Fruit fly (Drosophila melanogaster) whole organism, embryonic: ENCODE measurements around the gene Cand1.

Experiments used
- Awh ChIP-seq: fragments of 200-800 bp; sonication (Bioruptor generic); IDR thresholded peaks from 2 replicates; pipeline ENCODE4, ENCODE4 v1.3.6; 2022; ENCODE audit warnings: missing biosample characterization, missing genetic modification characterization
- CG1024 ChIP-seq: fragments of 200-800 bp; sonication (Bioruptor generic); IDR thresholded peaks from 2 replicates; pipeline ENCODE4 v1.3.6; 2022; ENCODE audit warnings: missing biosample characterization, missing genetic modification characterization
- CG10654 ChIP-seq: fragments of 200-800 bp; sonication (Bioruptor generic); optimal IDR thresholded peaks from 2 replicates; lab custom pipeline; 2016; ENCODE audit warnings: missing biosample characterization, missing genetic modification characterization
- CG12104 ChIP-seq: fragments of 200-800 bp; sonication (Bioruptor generic); optimal IDR thresholded peaks from 3 replicates; lab custom pipeline; 2016; ENCODE audit warnings: missing biosample characterization, missing genetic modification characterization
- CG12744 ChIP-seq: fragments of 200-800 bp; sonication (Bioruptor generic); optimal IDR thresholded peaks from 2 replicates; lab custom pipeline; 2016; ENCODE audit warnings: missing biosample characterization, missing genetic modification characterization
- CG13287 ChIP-seq: fragments of 200-800 bp; sonication (Bioruptor generic); IDR thresholded peaks from 2 replicates; pipeline ENCODE4 v1.3.6; 2022; ENCODE audit warnings: missing biosample characterization, missing genetic modification characterization; ENCODE audit not compliant: partially characterized antibody
- CG13624 ChIP-seq: fragments of 200-800 bp; sonication (Bioruptor generic); optimal IDR thresholded peaks from 2 replicates; lab custom pipeline; 2016; ENCODE audit warnings: missing biosample characterization, missing genetic modification characterization
- CG14710 ChIP-seq: fragments of 200-800 bp; sonication (Bioruptor generic); optimal IDR thresholded peaks from 3 replicates; lab custom pipeline; 2019; ENCODE audit warnings: missing biosample characterization, mild to moderate bottlenecking, missing genetic modification characterization, moderate library complexity
- CG15073 ChIP-seq: fragments of 200-800 bp; sonication (Bioruptor generic); optimal IDR thresholded peaks from 2 replicates; lab custom pipeline; 2016; ENCODE audit warnings: missing biosample characterization, missing genetic modification characterization
- CG1602 ChIP-seq: fragments of 200-800 bp; sonication (Bioruptor generic); optimal IDR thresholded peaks from 3 replicates; lab custom pipeline; 2016; ENCODE audit warnings: missing biosample characterization, missing genetic modification characterization
- CG16815 ChIP-seq: fragments of 200-800 bp; sonication (Bioruptor generic); optimal IDR thresholded peaks from 3 replicates; lab custom pipeline; 2017; ENCODE audit warnings: missing biosample characterization, mild to moderate bottlenecking, missing genetic modification characterization
- CG17829 ChIP-seq: fragments of 200-800 bp; optimal IDR thresholded peaks from 2 replicates; lab custom pipeline; 2019; ENCODE audit warnings: missing biosample characterization, mild to moderate bottlenecking, missing genetic modification characterization, moderate library complexity
- CG18262 ChIP-seq: fragments of 200-800 bp; optimal IDR thresholded peaks from 3 replicates; lab custom pipeline; 2019; ENCODE audit warnings: missing biosample characterization, mild to moderate bottlenecking, missing genetic modification characterization, moderate library complexity
- CG2116 ChIP-seq: fragments of 200-800 bp; sonication (Bioruptor generic); optimal IDR thresholded peaks from 3 replicates; lab custom pipeline; 2018; ENCODE audit warnings: missing biosample characterization, mild to moderate bottlenecking, missing genetic modification characterization
- CG2199 ChIP-seq: fragments of 200-800 bp; sonication (Bioruptor generic); IDR thresholded peaks from 3 replicates; pipeline ENCODE4 v1.3.6; 2022; ENCODE audit warnings: missing biosample characterization, missing genetic modification characterization
- CG3407 ChIP-seq: fragments of 200-800 bp; sonication (Bioruptor generic); optimal IDR thresholded peaks from 2 replicates; lab custom pipeline; 2018; ENCODE audit warnings: missing biosample characterization, mild to moderate bottlenecking, missing genetic modification characterization
- CG34224 ChIP-seq: fragments of 200-800 bp; sonication (Bioruptor generic); IDR thresholded peaks from 3 replicates; pipeline ENCODE4 v1.3.6; 2022; ENCODE audit warnings: missing biosample characterization, missing genetic modification characterization; ENCODE audit not compliant: partially characterized antibody
- CG43689 ChIP-seq: fragments of 200-800 bp; sonication (Bioruptor generic); IDR thresholded peaks from 2 replicates; pipeline ENCODE4 v1.3.6; 2022; ENCODE audit warnings: missing biosample characterization, missing genetic modification characterization
- CG4617 ChIP-seq: fragments of 200-800 bp; sonication (Bioruptor generic); optimal IDR thresholded peaks from 3 replicates; lab custom pipeline; 2016; ENCODE audit warnings: missing biosample characterization, missing genetic modification characterization, borderline replicate concordance
- CG4820 ChIP-seq: fragments of 200-800 bp; sonication (Bioruptor generic); optimal IDR thresholded peaks from 3 replicates; lab custom pipeline; 2016; ENCODE audit warnings: missing biosample characterization, missing genetic modification characterization
- CG8924 ChIP-seq: fragments of 200-800 bp; optimal IDR thresholded peaks from 3 replicates; lab custom pipeline; 2019; ENCODE audit warnings: missing biosample characterization, mild to moderate bottlenecking, missing genetic modification characterization, moderate library complexity
- Deaf1 ChIP-seq: fragments of 200-800 bp; optimal IDR thresholded peaks from 3 replicates; lab custom pipeline; 2019; ENCODE audit warnings: missing biosample characterization, mild to moderate bottlenecking, missing genetic modification characterization, moderate library complexity
- Dp ChIP-seq: fragments of 200-800 bp; sonication (Bioruptor generic); optimal IDR thresholded peaks from 2 replicates; lab custom pipeline; 2018; ENCODE audit warnings: missing biosample characterization, mild to moderate bottlenecking, missing genetic modification characterization, moderate library complexity
- Elba2 ChIP-seq: fragments of 200-800 bp; sonication (Bioruptor generic); optimal IDR thresholded peaks from 3 replicates; lab custom pipeline; 2016; ENCODE audit warnings: missing biosample characterization, missing genetic modification characterization
- HLH54F ChIP-seq: fragments of 200-800 bp; sonication (Bioruptor generic); optimal IDR thresholded peaks from 3 replicates; lab custom pipeline; 2016; ENCODE audit warnings: missing biosample characterization, missing genetic modification characterization
- Oaz ChIP-seq: fragments of 200-800 bp; sonication (Bioruptor generic); IDR thresholded peaks from 2 replicates; pipeline ENCODE4 v1.3.6; 2022; ENCODE audit warnings: missing biosample characterization, missing genetic modification characterization
- Optix ChIP-seq: fragments of 200-800 bp; sonication (Bioruptor generic); IDR thresholded peaks from 3 replicates; pipeline ENCODE4 v1.3.6; 2022; ENCODE audit warnings: missing biosample characterization, missing genetic modification characterization
- Sox100B ChIP-seq: fragments of 200-800 bp; sonication (Bioruptor generic); optimal IDR thresholded peaks from 3 replicates; lab custom pipeline; 2018; ENCODE audit warnings: missing biosample characterization, mild to moderate bottlenecking, missing genetic modification characterization
- Usf ChIP-seq: fragments of 200-800 bp; sonication (Bioruptor generic); optimal IDR thresholded peaks from 2 replicates; lab custom pipeline; 2017; ENCODE audit warnings: missing genotype, missing biosample characterization, missing genetic modification characterization
- YL-1 ChIP-seq: fragments of 200-800 bp; sonication (Bioruptor generic); optimal IDR thresholded peaks from 3 replicates; lab custom pipeline; 2017; ENCODE audit warnings: missing biosample characterization, mild to moderate bottlenecking, missing genetic modification characterization
- bsh ChIP-seq, 2 experiments: fragments of 200-800 bp; sonication (Bioruptor generic); optimal IDR thresholded peaks; 2 replicates each; lab custom pipeline; 2017 to 2018; ENCODE audit warnings: mild to moderate bottlenecking in 2 of 2, missing biosample characterization in 2 of 2, missing genetic modification characterization in 2 of 2, moderate library complexity in 1 of 2
- ci ChIP-seq: fragments of 200-800 bp; sonication (Bioruptor generic); IDR thresholded peaks from 3 replicates; pipeline ENCODE4 v1.3.6; 2022; ENCODE audit warnings: missing biosample characterization, missing genetic modification characterization
- crp ChIP-seq, 2 experiments: fragments of 200-800 bp; sonication (Bioruptor generic); optimal IDR thresholded peaks; 2 replicates in 1 of 2; 3 replicates in 1 of 2; lab custom pipeline; 2017; ENCODE audit warnings: missing biosample characterization in 2 of 2, missing genetic modification characterization in 2 of 2, mild to moderate bottlenecking in 1 of 2, moderate library complexity in 1 of 2
- da ChIP-seq: fragments of 200-800 bp; sonication (Bioruptor generic); optimal IDR thresholded peaks from 2 replicates; lab custom pipeline; 2016; ENCODE audit warnings: missing biosample characterization, missing genetic modification characterization
- dan ChIP-seq: fragments of 200-800 bp; sonication (Bioruptor generic); IDR thresholded peaks from 2 replicates; pipeline ENCODE4 v1.3.6; 2022; ENCODE audit warnings: missing biosample characterization, missing genetic modification characterization
- eve ChIP-seq, 2 experiments: fragments of >200 bp; optimal IDR thresholded peaks; 2 replicates each; lab custom pipeline; 2017; ENCODE audit warnings: missing biosample characterization in 2 of 2, missing genetic modification characterization in 2 of 2
- fu2 ChIP-seq: fragments of 200-800 bp; sonication (Bioruptor generic); optimal IDR thresholded peaks from 2 replicates; lab custom pipeline; 2016; ENCODE audit warnings: missing biosample characterization, missing genetic modification characterization
- hbn ChIP-seq: fragments of 200-800 bp; sonication (Bioruptor generic); IDR thresholded peaks from 2 replicates; pipeline ENCODE4 v1.3.6; 2022; ENCODE audit warnings: missing biosample characterization, missing genetic modification characterization; ENCODE audit not compliant: partially characterized antibody
- insv ChIP-seq, 2 experiments: fragments of 200-800 bp; sonication (Bioruptor generic); optimal IDR thresholded peaks; 3 replicates each; lab custom pipeline; 2016 to 2018; ENCODE audit warnings: missing biosample characterization in 2 of 2, missing genetic modification characterization in 2 of 2
- kah ChIP-seq: fragments of 200-800 bp; sonication (Bioruptor generic); optimal IDR thresholded peaks from 2 replicates; lab custom pipeline; 2018; ENCODE audit warnings: missing biosample characterization, mild to moderate bottlenecking, missing genetic modification characterization
- klu ChIP-seq: fragments of 200-800 bp; sonication (Bioruptor generic); IDR thresholded peaks from 2 replicates; pipeline ENCODE4 v1.3.6; 2022; ENCODE audit warnings: missing biosample characterization, missing genetic modification characterization
- oc ChIP-seq: fragments of 200-800 bp; sonication (Bioruptor generic); optimal IDR thresholded peaks from 2 replicates; lab custom pipeline; 2018; ENCODE audit warnings: missing biosample characterization, mild to moderate bottlenecking, missing genetic modification characterization, moderate library complexity
- odd ChIP-seq: fragments of 200-800 bp; sonication (Bioruptor generic); optimal IDR thresholded peaks from 2 replicates; lab custom pipeline; 2017; ENCODE audit warnings: missing biosample characterization, mild to moderate bottlenecking, missing genetic modification characterization
- onecut ChIP-seq: fragments of 200-800 bp; sonication (Bioruptor generic); IDR thresholded peaks from 2 replicates; pipeline ENCODE4 v1.3.6; 2022; ENCODE audit warnings: missing biosample characterization, missing genetic modification characterization
- schlank ChIP-seq: fragments of 200-800 bp; sonication (Bioruptor generic); optimal IDR thresholded peaks from 2 replicates; lab custom pipeline; 2018; ENCODE audit warnings: missing biosample characterization, mild to moderate bottlenecking, missing genetic modification characterization
- scrt ChIP-seq: fragments of 200-800 bp; sonication (Bioruptor generic); optimal IDR thresholded peaks from 2 replicates; lab custom pipeline; 2018; ENCODE audit warnings: missing biosample characterization, mild to moderate bottlenecking, missing genetic modification characterization, moderate library complexity
- sens-2 ChIP-seq: fragments of 200-800 bp; sonication (Bioruptor generic); IDR thresholded peaks from 2 replicates; pipeline ENCODE4 v1.3.6; 2022; ENCODE audit warnings: missing biosample characterization, missing genetic modification characterization
- slbo ChIP-seq: fragments of 200-800 bp; sonication (Bioruptor generic); IDR thresholded peaks from 2 replicates; pipeline ENCODE4 v1.3.6; 2022; ENCODE audit warnings: missing biosample characterization, missing genetic modification characterization
- vfl ChIP-seq: fragments of 200-800 bp; sonication (Bioruptor generic); optimal IDR thresholded peaks from 2 replicates; lab custom pipeline; 2016; ENCODE audit warnings: missing biosample characterization, missing genetic modification characterization
- zf30C ChIP-seq: fragments of 200-800 bp; sonication (Bioruptor generic); optimal IDR thresholded peaks from 3 replicates; lab custom pipeline; 2018; ENCODE audit warnings: missing biosample characterization, mild to moderate bottlenecking, missing genetic modification characterization
- zfh1 ChIP-seq: fragments of 200-800 bp; sonication (Bioruptor generic); IDR thresholded peaks from 3 replicates; pipeline ENCODE4 v1.3.6; 2022; ENCODE audit warnings: missing biosample characterization, missing genetic modification characterization

The Cand1 gene

dm6 chr2L:10362408-10363067 lies at the start of gene Cand1, which contains the start of gene pim (continued):
- TF ChIP-seq oc (tag; lab: Kevin White, UChicago): no peak
- no peak for TF ChIP-seq CG1024
- no peak for TF ChIP-seq CG1602 (GFP tag; lab: Kevin White, UChicago)
- TF ChIP-seq HLH54F: no peak
- no peak for TF ChIP-seq Awh (GFP tag; lab: Robert Waterston, UW)
- no peak for TF ChIP-seq CG16815 (GFP tag; lab: Kevin White, UChicago)
- TF ChIP-seq kah (GFP tag; lab: Kevin White, UChicago): no peak
- no peak for TF ChIP-seq Oaz (GFP tag; lab: Robert Waterston, UW)
- TF ChIP-seq crp (GFP tag; optimal IDR thresholded peaks at IDR 0.05; lab: Kevin White, UChicago): no peak
- TF ChIP-seq CG15073 (GFP tag; lab: Kevin White, UChicago): no peak
- TF ChIP-seq zfh1 (GFP tag; lab: Robert Waterston, UW): no peak
- peak; percentile 55; the same call in 1 of the 2 replicates for TF ChIP-seq slbo (GFP tag; lab: Robert Waterston, UW)
- no peak for TF ChIP-seq Usf (GFP tag; lab: Kevin White, UChicago)
- no peak for TF ChIP-seq CG3407 (GFP tag; lab: Kevin White, UChicago)
- TF ChIP-seq ci: no peak
- TF ChIP-seq CG13287 (GFP tag; lab: Robert Waterston, UW): peak; percentile 79
- TF ChIP-seq YL-1: peak; percentile 52
- no peak for TF ChIP-seq insv (GFP tag; optimal IDR thresholded peaks at IDR 0.05; lab: Kevin White, UChicago)
- TF ChIP-seq Elba2 (GFP tag; lab: Kevin White, UChicago): no peak
- TF ChIP-seq hbn: peak; percentile 46; the same call in 1 of the 2 replicates
- TF ChIP-seq scrt: no peak
- peak; percentile 42 for TF ChIP-seq CG8924 (tag; lab: Kevin White, UChicago)
- TF ChIP-seq onecut (GFP tag; lab: Robert Waterston, UW): no peak
- TF ChIP-seq fu2 (GFP tag; lab: Kevin White, UChicago): no peak
- TF ChIP-seq CG34224 (GFP tag; lab: Robert Waterston, UW): peak; percentile 71; the same call in 2 of the 3 replicates
- no peak for TF ChIP-seq CG4820
- TF ChIP-seq CG12744 (GFP tag; lab: Kevin White, UChicago): no peak
- TF ChIP-seq CG4617: peak; percentile 49
- no peak for TF ChIP-seq CG10654 (GFP tag; lab: Kevin White, UChicago)
- peak; percentile 23 for TF ChIP-seq CG18262 (tag; lab: Kevin White, UChicago)
- TF ChIP-seq schlank: no peak
- TF ChIP-seq odd (GFP tag; lab: Kevin White, UChicago): no peak
- TF ChIP-seq eve (GFP tag; optimal IDR thresholded peaks at IDR 0.05; lab: Kevin White, UChicago): no peak
- TF ChIP-seq CG43689: no peak
- no peak for TF ChIP-seq Sox100B
- TF ChIP-seq CG14710 (tag; lab: Kevin White, UChicago): peak; percentile 77
- no peak for TF ChIP-seq vfl
- no peak for TF ChIP-seq Optix (GFP tag; lab: Robert Waterston, UW)
- TF ChIP-seq zf30C (GFP tag; lab: Kevin White, UChicago): no peak
- no peak for TF ChIP-seq dan (GFP tag; lab: Robert Waterston, UW)
- no peak for TF ChIP-seq Deaf1 (tag; lab: Kevin White, UChicago)
- TF ChIP-seq da (GFP tag; lab: Kevin White, UChicago): no peak
- TF ChIP-seq sens-2: no peak
- no peak for TF ChIP-seq CG13624 (GFP tag; lab: Kevin White, UChicago)
- TF ChIP-seq bsh (GFP tag; optimal IDR thresholded peaks at IDR 0.05; lab: Kevin White, UChicago): no peak
- peak; percentile 31 for TF ChIP-seq CG2116 (GFP tag; lab: Kevin White, UChicago)
- no peak for TF ChIP-seq klu (GFP tag; lab: Robert Waterston, UW)
- peak; percentile 69 for TF ChIP-seq CG17829 (tag; lab: Kevin White, UChicago)
- TF ChIP-seq CG12104 (GFP tag; lab: Kevin White, UChicago): no peak
- no peak for TF ChIP-seq CG2199 (GFP tag; lab: Robert Waterston, UW)
- peak; percentile 77 for TF ChIP-seq Dp (GFP tag; lab: Kevin White, UChicago)
